Fruit fly (Drosophila melanogaster): Measurements from ENCODE around the gene CG34260.

dm6 chr3L:20685079-20685478 is 28.8 kb upstream of the CG34260 start:
- no peak for TF ChIP-seq CG12768 (GFP tag; optimal IDR thresholded peaks at IDR 0.05)
- TF ChIP-seq CG33017 (tag; optimal IDR thresholded peaks at IDR 0.05), result no peak
- no peak for TF ChIP-seq CG11617 (GFP tag; optimal IDR thresholded peaks at IDR 0.05)
- no peak for TF ChIP-seq kay (GFP tag; ENCODE audit: borderline replicate concordance)
- no peak for TF ChIP-seq tj (GFP tag; optimal IDR thresholded peaks at IDR 0.05)
- no peak for TF ChIP-seq CG1620 (GFP tag; optimal IDR thresholded peaks at IDR 0.05)
- TF ChIP-seq CG7045 (GFP tag; optimal IDR thresholded peaks at IDR 0.05), result no peak
- TF ChIP-seq Clk (GFP tag; optimal IDR thresholded peaks at IDR 0.05), result no peak
- TF ChIP-seq Mnt (GFP tag; optimal IDR thresholded peaks at IDR 0.05), result no peak
- no peak for TF ChIP-seq CG7101 (tag; optimal IDR thresholded peaks at IDR 0.05)
- TF ChIP-seq bab1 (GFP tag; optimal IDR thresholded peaks at IDR 0.05), result no peak

Data from whole organism, adult.